Fruit fly (Drosophila melanogaster) whole organism, embryonic: ENCODE results near the gene CG11267.
A peak's percentile ranks its signal among the peaks of the same experiment; 100 is the strongest.

ENCODE experiments used
- Atf3 ChIP-seq: fragments of 200-800 bp; sonication (Bioruptor generic); optimal IDR thresholded peaks from 3 replicates; lab custom pipeline; 2016; ENCODE audit warnings: missing biosample characterization, missing genetic modification characterization
- Bgb ChIP-seq: fragments of 200-800 bp; sonication (Bioruptor generic); IDR thresholded peaks from 2 replicates; pipeline ENCODE4 v1.3.6; 2022; ENCODE audit warnings: missing biosample characterization, missing genetic modification characterization; ENCODE audit not compliant: partially characterized antibody
- Blimp-1 ChIP-seq: fragments of 200-800 bp; sonication (Bioruptor generic); optimal IDR thresholded peaks from 3 replicates; lab custom pipeline; 2018; ENCODE audit warnings: missing biosample characterization, missing genetic modification characterization, mild to moderate bottlenecking, moderate library complexity, missing genetic modification reagents
- CG12659 ChIP-seq: fragments of 200-800 bp; sonication (Bioruptor generic); optimal IDR thresholded peaks from 3 replicates; lab custom pipeline; 2017; ENCODE audit warnings: mild to moderate bottlenecking, missing biosample characterization, missing genetic modification reagents, missing genetic modification characterization
- CG12769 ChIP-seq: fragments of 200-800 bp; sonication (Bioruptor generic); optimal IDR thresholded peaks from 2 replicates; lab custom pipeline; 2019; ENCODE audit warnings: missing biosample characterization, mild to moderate bottlenecking, missing genetic modification characterization, moderate library complexity
- CG14710 ChIP-seq: fragments of 200-800 bp; sonication (Bioruptor generic); optimal IDR thresholded peaks from 3 replicates; lab custom pipeline; 2019; ENCODE audit warnings: missing biosample characterization, mild to moderate bottlenecking, missing genetic modification characterization, moderate library complexity
- CG1529 ChIP-seq: fragments of 200-800 bp; sonication (Bioruptor generic); optimal IDR thresholded peaks from 3 replicates; lab custom pipeline; 2018; ENCODE audit warnings: missing biosample characterization, missing genetic modification characterization
- CG16815 ChIP-seq: fragments of 200-800 bp; sonication (Bioruptor generic); optimal IDR thresholded peaks from 3 replicates; lab custom pipeline; 2017; ENCODE audit warnings: missing biosample characterization, mild to moderate bottlenecking, missing genetic modification characterization
- CG18262 ChIP-seq: fragments of 200-800 bp; optimal IDR thresholded peaks from 3 replicates; lab custom pipeline; 2019; ENCODE audit warnings: missing biosample characterization, mild to moderate bottlenecking, missing genetic modification characterization, moderate library complexity
- CG30020 ChIP-seq: fragments of 200-800 bp; optimal IDR thresholded peaks from 2 replicates; lab custom pipeline; 2019; ENCODE audit warnings: missing biosample characterization, mild to moderate bottlenecking, missing genetic modification characterization, moderate library complexity
- CG3726 ChIP-seq: fragments of 200-800 bp; sonication (Bioruptor generic); IDR thresholded peaks from 3 replicates; pipeline ENCODE4, ENCODE4 v1.3.6; 2022; ENCODE audit warnings: missing biosample characterization, missing genetic modification characterization
- CG5245 ChIP-seq: fragments of 200-800 bp; sonication (Bioruptor generic); optimal IDR thresholded peaks from 3 replicates; lab custom pipeline; 2016; ENCODE audit warnings: missing biosample characterization, missing genetic modification characterization
- CG7928 ChIP-seq: fragments of 200-800 bp; sonication (Bioruptor generic); optimal IDR thresholded peaks from 2 replicates; lab custom pipeline; 2017; ENCODE audit warnings: missing biosample characterization, mild to moderate bottlenecking, missing genetic modification characterization
- CG8944 ChIP-seq: fragments of 200-800 bp; sonication (Bioruptor generic); optimal IDR thresholded peaks from 3 replicates; lab custom pipeline; 2016; ENCODE audit warnings: missing biosample characterization, missing genetic modification characterization
- CkIIα-i1 ChIP-seq: fragments of 200-800 bp; sonication (Bioruptor generic); IDR thresholded peaks from 2 replicates; pipeline ENCODE4 v1.3.6; 2022; ENCODE audit warnings: missing biosample characterization, missing genetic modification characterization
- Doc3 ChIP-seq: fragments of 200-800 bp; sonication (Bioruptor generic); IDR thresholded peaks from 3 replicates; pipeline ENCODE4 v1.3.6; 2022; ENCODE audit warnings: missing biosample characterization, missing genetic modification characterization; ENCODE audit not compliant: partially characterized antibody
- Drgx ChIP-seq: fragments of 200-800 bp; sonication (Bioruptor generic); IDR thresholded peaks from 2 replicates; pipeline ENCODE4 v1.3.6; 2022; ENCODE audit warnings: missing biosample characterization, missing genetic modification characterization
- HHEX ChIP-seq: fragments of 200-800 bp; sonication (Bioruptor generic); optimal IDR thresholded peaks from 3 replicates; lab custom pipeline; 2017; ENCODE audit warnings: missing biosample characterization, mild to moderate bottlenecking, missing genetic modification characterization, missing genetic modification reagents
- Lhr ChIP-seq: fragments of 200-800 bp; sonication (Bioruptor generic); optimal IDR thresholded peaks from 3 replicates; lab custom pipeline; 2017; ENCODE audit warnings: mild to moderate bottlenecking, missing biosample characterization, missing genetic modification reagents, missing genetic modification characterization
- Lim3 ChIP-seq: fragments of 200-800 bp; sonication (Bioruptor generic); IDR thresholded peaks from 2 replicates; pipeline ENCODE4 v1.3.6; 2022; ENCODE audit warnings: missing biosample characterization, missing genetic modification characterization
- MTF-1 ChIP-seq: fragments of 200-800 bp; sonication (Bioruptor generic); optimal IDR thresholded peaks from 2 replicates; lab custom pipeline; 2018; ENCODE audit warnings: missing biosample characterization, mild to moderate bottlenecking, missing genetic modification characterization, borderline replicate concordance
- Myb ChIP-seq: fragments of 200-800 bp; sonication (Bioruptor generic); optimal IDR thresholded peaks from 2 replicates; lab custom pipeline; 2016; ENCODE audit warnings: missing biosample characterization, missing genetic modification characterization
- Pdp1 ChIP-seq, 2 experiments: fragments of 200-800 bp; sonication (Bioruptor generic); optimal IDR thresholded peaks; 3 replicates each; lab custom pipeline; 2016; ENCODE audit warnings: missing biosample characterization in 2 of 2, missing genetic modification characterization in 2 of 2, mild to moderate bottlenecking in 1 of 2, moderate library complexity in 1 of 2
- ara ChIP-seq: fragments of 200-800 bp; sonication (Bioruptor generic); IDR thresholded peaks from 2 replicates; pipeline ENCODE4 v1.3.6; 2022; ENCODE audit warnings: missing biosample characterization, missing genetic modification characterization
- ash1 ChIP-seq: fragments of 200-800 bp; sonication (Bioruptor generic); optimal IDR thresholded peaks from 2 replicates; lab custom pipeline; 2018; ENCODE audit warnings: missing biosample characterization, mild to moderate bottlenecking, missing genetic modification characterization
- chif ChIP-seq, 2 experiments: fragments of 200-800 bp; sonication (Bioruptor generic); optimal IDR thresholded peaks; 3 replicates each; lab custom pipeline; 2016; ENCODE audit warnings: missing biosample characterization in 2 of 2, missing genetic modification characterization in 2 of 2
- corto ChIP-seq: fragments of 200-800 bp; sonication (Bioruptor generic); optimal IDR thresholded peaks from 2 replicates; lab custom pipeline; 2016; ENCODE audit warnings: missing biosample characterization, mild to moderate bottlenecking, missing genetic modification characterization, moderate library complexity
- croc ChIP-seq: fragments of 200-800 bp; sonication (Bioruptor generic); conservative IDR thresholded peaks from 3 replicates; pipeline ENCODE4 v1.3.6; 2022; ENCODE audit warnings: missing biosample characterization, missing genetic modification characterization
- dysf ChIP-seq: fragments of 200-800 bp; sonication (Bioruptor generic); IDR thresholded peaks from 3 replicates; pipeline ENCODE4 v1.3.6; 2022; ENCODE audit warnings: missing biosample characterization, missing genetic modification characterization
- eyg ChIP-seq: fragments of 200-800 bp; sonication (Bioruptor generic); optimal IDR thresholded peaks from 3 replicates; lab custom pipeline; 2016; ENCODE audit warnings: missing biosample characterization, missing genetic modification characterization
- gcm2 ChIP-seq: fragments of 200-800 bp; sonication (Bioruptor generic); optimal IDR thresholded peaks from 2 replicates; lab custom pipeline; 2016; ENCODE audit warnings: missing biosample characterization, missing genetic modification characterization
- grn ChIP-seq: fragments of 200-800 bp; sonication (Bioruptor generic); optimal IDR thresholded peaks from 3 replicates; lab custom pipeline; 2017; ENCODE audit warnings: missing biosample characterization, missing genetic modification characterization
- hb ChIP-seq: fragments of 200-800 bp; sonication (Bioruptor generic); IDR thresholded peaks from 3 replicates; pipeline ENCODE4 v1.3.6; 2022; ENCODE audit warnings: missing biosample characterization, missing genetic modification characterization; ENCODE audit not compliant: partially characterized antibody
- nau ChIP-seq: fragments of 200-800 bp; sonication (Bioruptor generic); optimal IDR thresholded peaks from 3 replicates; lab custom pipeline; 2017; ENCODE audit warnings: missing biosample characterization, mild to moderate bottlenecking, missing genetic modification characterization, missing genetic modification reagents
- nom ChIP-seq: fragments of 200-800 bp; sonication (Bioruptor generic); optimal IDR thresholded peaks from 2 replicates; lab custom pipeline; 2017; ENCODE audit warnings: missing biosample characterization, missing genetic modification characterization, mild to moderate bottlenecking, moderate library complexity, missing genetic modification reagents
- oc ChIP-seq: fragments of 200-800 bp; sonication (Bioruptor generic); optimal IDR thresholded peaks from 2 replicates; lab custom pipeline; 2018; ENCODE audit warnings: missing biosample characterization, mild to moderate bottlenecking, missing genetic modification characterization, moderate library complexity
- otp ChIP-seq: fragments of 200-800 bp; sonication (Bioruptor generic); IDR thresholded peaks from 3 replicates; pipeline ENCODE4, ENCODE4 v1.3.6; 2022; ENCODE audit warnings: missing biosample characterization, missing genetic modification characterization
- pfk ChIP-seq: fragments of 200-800 bp; sonication (Bioruptor generic); optimal IDR thresholded peaks from 2 replicates; lab custom pipeline; 2018; ENCODE audit warnings: missing biosample characterization, mild to moderate bottlenecking, missing genetic modification characterization, moderate library complexity
- psq ChIP-seq: fragments of 200-800 bp; sonication (Bioruptor generic); optimal IDR thresholded peaks from 2 replicates; lab custom pipeline; 2017; ENCODE audit warnings: missing biosample characterization, missing genetic modification characterization
- schlank ChIP-seq: fragments of 200-800 bp; sonication (Bioruptor generic); optimal IDR thresholded peaks from 2 replicates; lab custom pipeline; 2018; ENCODE audit warnings: missing biosample characterization, mild to moderate bottlenecking, missing genetic modification characterization
- sens-2 ChIP-seq: fragments of 200-800 bp; sonication (Bioruptor generic); IDR thresholded peaks from 2 replicates; pipeline ENCODE4 v1.3.6; 2022; ENCODE audit warnings: missing biosample characterization, missing genetic modification characterization
- slbo ChIP-seq: fragments of 200-800 bp; sonication (Bioruptor generic); IDR thresholded peaks from 2 replicates; pipeline ENCODE4 v1.3.6; 2022; ENCODE audit warnings: missing biosample characterization, missing genetic modification characterization
- slp2 ChIP-seq: fragments of 200-800 bp; sonication (Bioruptor generic); optimal IDR thresholded peaks from 2 replicates; lab custom pipeline; 2016; ENCODE audit warnings: missing biosample characterization, missing genetic modification characterization
- ssp ChIP-seq: fragments of 200-800 bp; sonication (Bioruptor generic); IDR thresholded peaks from 2 replicates; pipeline ENCODE4 v1.3.6; 2022; ENCODE audit warnings: missing biosample characterization, missing genetic modification characterization
- tap ChIP-seq: fragments of 200-800 bp; optimal IDR thresholded peaks from 3 replicates; lab custom pipeline; 2019; ENCODE audit warnings: missing biosample characterization, mild to moderate bottlenecking, missing genetic modification characterization, moderate library complexity
- tna ChIP-seq: fragments of 200-800 bp; sonication (Bioruptor generic); IDR thresholded peaks from 2 replicates; pipeline ENCODE4 v1.3.6; 2022; ENCODE audit warnings: missing biosample characterization, missing genetic modification characterization; ENCODE audit not compliant: partially characterized antibody
- wek ChIP-seq: fragments of 200-800 bp; sonication (Bioruptor generic); optimal IDR thresholded peaks from 3 replicates; lab custom pipeline; 2018; ENCODE audit warnings: missing biosample characterization, mild to moderate bottlenecking, missing genetic modification characterization, moderate library complexity
- wor ChIP-seq: fragments of 200-800 bp; sonication (Bioruptor generic); IDR thresholded peaks from 2 replicates; pipeline ENCODE4 v1.3.6; 2022; ENCODE audit warnings: missing biosample characterization, missing genetic modification characterization
- yki ChIP-seq: fragments of >200 bp; optimal IDR thresholded peaks from 3 replicates; lab custom pipeline; 2018

Gene CG11267

DNA sequence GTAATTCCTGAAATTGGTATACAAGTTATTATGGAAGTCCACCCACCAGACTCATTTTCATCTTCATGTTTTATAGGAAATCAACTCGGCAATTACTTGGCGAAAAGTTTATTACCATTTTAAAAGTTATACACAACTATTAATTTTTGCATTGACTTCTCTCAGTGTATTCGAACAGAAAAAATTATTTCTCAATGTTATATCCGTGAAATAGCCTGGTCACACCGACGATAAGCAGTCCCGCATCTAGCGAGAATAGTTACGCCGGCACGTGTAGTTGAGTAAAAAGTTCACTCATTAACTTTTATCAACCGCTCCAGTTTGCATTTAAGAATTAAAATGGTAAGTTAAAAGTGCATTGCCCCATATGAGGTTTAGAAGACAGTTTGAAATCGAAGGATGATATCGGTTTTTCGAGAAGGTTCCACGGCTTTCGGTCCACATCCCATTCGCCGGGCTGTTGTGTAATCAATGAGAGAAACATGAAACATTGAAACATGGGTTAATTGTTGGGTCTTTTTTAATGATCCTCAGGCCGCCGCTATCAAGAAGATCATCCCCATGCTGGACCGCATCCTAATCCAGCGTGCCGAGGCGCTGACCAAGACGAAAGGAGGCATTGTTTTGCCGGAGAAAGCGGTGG lies at the start of gene CG11267 (continued):
- peak; percentile 1 for TF ChIP-seq psq (GFP tag; lab: Kevin White, UChicago)
- 0 out of 2 replicates have a peak, but pooled peaks have one; percentile 18 for TF ChIP-seq tna (GFP tag; lab: Robert Waterston, UW)
- peak; percentile 77 to 99 for TF ChIP-seq Pdp1 (GFP tag; optimal IDR thresholded peaks at IDR 0.05; lab: Kevin White, UChicago)
- TF ChIP-seq gcm2: no peak
- peak; percentile 77 for TF ChIP-seq CG5245 (GFP tag; lab: Kevin White, UChicago)
- peak; percentile 55; the same call in 1 of the 2 replicates for TF ChIP-seq CkIIα-i1
- TF ChIP-seq CG30020: peak; percentile 71
- TF ChIP-seq Doc3 (GFP tag; lab: Robert Waterston, UW): 0 out of 3 replicates have a peak, but pooled peaks have one; percentile 21
- TF ChIP-seq HHEX (GFP tag; lab: Kevin White, UChicago): peak; percentile 87
- no peak for TF ChIP-seq Bgb
- TF ChIP-seq CG12659: peak; percentile 72
- peak; percentile 74 for TF ChIP-seq wek
- TF ChIP-seq CG14710: peak; percentile 82
- peak; percentile 59 for TF ChIP-seq ssp
- peak; percentile 56 for TF ChIP-seq croc (GFP tag; lab: Robert Waterston, UW)
- peak; percentile 15 for TF ChIP-seq Lhr (GFP tag; lab: Kevin White, UChicago)
- peak; percentile 94 for TF ChIP-seq dysf (GFP tag; lab: Robert Waterston, UW)
- TF ChIP-seq slp2 (GFP tag; lab: Kevin White, UChicago): peak; percentile 67
- peak; percentile 54 for TF ChIP-seq oc
- TF ChIP-seq hb (GFP tag; lab: Robert Waterston, UW): no peak
- TF ChIP-seq Blimp-1 (GFP tag; lab: Kevin White, UChicago): peak; percentile 78
- TF ChIP-seq Lim3 (GFP tag; lab: Robert Waterston, UW): peak; percentile 85; the same call in 1 of the 2 replicates
- peak; percentile 54 for TF ChIP-seq Myb (GFP tag; lab: Kevin White, UChicago)
- peak; percentile 55 to 79 for TF ChIP-seq chif (GFP tag; optimal IDR thresholded peaks at IDR 0.05; lab: Kevin White, UChicago)
- TF ChIP-seq ara (GFP tag; lab: Robert Waterston, UW): peak; percentile 83
- peak; percentile 48 for TF ChIP-seq ash1
- TF ChIP-seq CG18262 (tag; lab: Kevin White, UChicago): peak; percentile 79
- peak; percentile 78 for TF ChIP-seq schlank (tag; lab: Kevin White, UChicago)
- peak; percentile 53 for TF ChIP-seq Atf3 (GFP tag; lab: Kevin White, UChicago)
- TF ChIP-seq Drgx (GFP tag; lab: Robert Waterston, UW): peak; percentile 90
- peak; percentile 71 for TF ChIP-seq MTF-1
- TF ChIP-seq yki (lab: Kevin White, UChicago): no peak
- TF ChIP-seq CG8944 (GFP tag; lab: Kevin White, UChicago): peak; percentile 75
- TF ChIP-seq CG3726 (GFP tag; lab: Robert Waterston, UW): peak; percentile 86
- peak; percentile 48 for TF ChIP-seq CG16815
- TF ChIP-seq slbo: peak; percentile 88
- TF ChIP-seq tap (tag; lab: Kevin White, UChicago): peak; percentile 88
- TF ChIP-seq eyg: peak; percentile 75
- peak; percentile 83 for TF ChIP-seq CG12769 (tag; lab: Kevin White, UChicago)
- TF ChIP-seq corto (GFP tag; lab: Kevin White, UChicago): peak; percentile 35
- peak; percentile 58 for TF ChIP-seq CG7928 (GFP tag; lab: Kevin White, UChicago)
- TF ChIP-seq grn (GFP tag; lab: Kevin White, UChicago): no peak
- TF ChIP-seq pfk (GFP tag; lab: Kevin White, UChicago): peak; percentile 27
- TF ChIP-seq wor (GFP tag; lab: Robert Waterston, UW): peak; percentile 51; the same call in 1 of the 2 replicates
- peak; percentile 94 for TF ChIP-seq otp
- TF ChIP-seq nom: peak; percentile 60
- peak; percentile 91 for TF ChIP-seq sens-2 (GFP tag; lab: Robert Waterston, UW)
- peak; percentile 60 for TF ChIP-seq CG1529 (GFP tag; lab: Kevin White, UChicago)
- TF ChIP-seq nau: peak; percentile 44
